Worm (Caenorhabditis elegans): ENCODE measurements around the gene T10B10.9.

T10B10.9 gene

DNA sequence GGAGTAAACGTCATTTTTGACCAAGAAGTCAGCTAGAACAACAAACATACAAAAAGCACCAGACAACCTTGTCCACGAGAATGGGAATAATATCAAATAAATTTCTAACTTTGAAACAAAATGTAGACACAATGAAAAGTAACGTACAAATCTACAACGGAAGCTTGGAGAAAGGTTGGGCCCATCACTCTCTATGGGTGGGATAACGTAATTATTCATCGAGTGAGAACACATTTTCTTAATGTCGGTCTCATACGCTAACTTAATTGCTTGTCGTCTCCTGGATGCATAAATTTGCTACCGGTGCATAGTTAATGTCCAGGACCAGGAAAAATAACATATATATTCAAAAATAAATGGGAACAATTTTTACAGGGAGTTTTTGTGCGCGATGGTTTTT, 31.0 kb upstream of the T10B10.9 start:
- TF ChIP-seq F23B12.7 (tag; optimal IDR thresholded peaks at IDR 0.05; ENCODE audit: insufficient read depth) (no peak), ztf-18 (tag; optimal IDR thresholded peaks at IDR 0.05) (no peak), Y56A3A.18 (GFP tag; IDR thresholded peaks at IDR 0.05) (no peak), lin-26 (GFP tag; IDR thresholded peaks at IDR 0.05) (no peak), madf-6 (GFP tag; IDR thresholded peaks at IDR 0.05) (no peak), fkh-3 (tag; optimal IDR thresholded peaks at IDR 0.05) (no peak), chd-7 (tag; optimal IDR thresholded peaks at IDR 0.05) (no peak), F39B2.1 (GFP tag; IDR thresholded peaks at IDR 0.05) (no peak), K11D2.4 (GFP tag; IDR thresholded peaks at IDR 0.05) (no peak), hlh-26 (GFP tag; conservative IDR thresholded peaks at IDR 0.05) (no peak), lin-35 (GFP tag; optimal IDR thresholded peaks at IDR 0.05) (no peak), efl-1 (GFP tag; optimal IDR thresholded peaks at IDR 0.05) (no peak), attf-5 (GFP tag; optimal IDR thresholded peaks at IDR 0.05) (no peak), cebp-1 (GFP tag; IDR thresholded peaks at IDR 0.05) (no peak), cebp-1 (tag; optimal IDR thresholded peaks at IDR 0.05) (no peak), ztf-22 (GFP tag; optimal IDR thresholded peaks at IDR 0.05) (no peak), dpl-1 (GFP tag; optimal IDR thresholded peaks at IDR 0.05) (no peak), akir-1 (GFP tag; optimal IDR thresholded peaks at IDR 0.05) (no peak), pha-4 (tag; optimal IDR thresholded peaks at IDR 0.05) (no peak)

DNA sequence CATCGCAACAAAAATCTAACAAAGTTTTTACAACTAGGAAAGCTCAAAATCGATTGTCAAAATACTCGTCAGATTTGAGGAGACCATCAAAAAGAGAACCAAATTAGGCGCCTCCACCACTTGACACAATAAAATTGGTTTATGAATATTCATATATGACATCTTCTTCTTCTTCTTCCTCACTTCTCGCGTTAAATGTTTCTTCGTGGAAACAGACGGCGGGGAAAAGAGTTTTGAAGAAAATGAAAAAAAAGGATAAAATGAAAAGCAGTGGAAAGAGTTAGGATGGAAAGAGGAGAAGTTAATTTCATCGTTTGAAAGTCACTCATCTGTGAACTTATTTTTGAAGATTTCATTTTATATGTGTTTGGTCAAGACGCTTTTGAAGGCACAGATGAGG, 29.3 kb upstream of the T10B10.9 start:
- no peak for TF ChIP-seq xnd-1 (tag; optimal IDR thresholded peaks at IDR 0.05)
- no peak for TF ChIP-seq F33H1.4 (GFP tag; IDR thresholded peaks at IDR 0.05)
- no peak for TF ChIP-seq F22D6.2 (tag; optimal IDR thresholded peaks at IDR 0.05)
- TF ChIP-seq die-1 (tag; optimal IDR thresholded peaks at IDR 0.05): no peak
- no peak for TF ChIP-seq dox-1 (GFP tag; IDR thresholded peaks at IDR 0.05)
- no peak for TF ChIP-seq ZK185.1 (tag; optimal IDR thresholded peaks at IDR 0.05; ENCODE audit: poor library complexity, severe bottlenecking)
- no peak for TF ChIP-seq rpc-1 (optimal IDR thresholded peaks at IDR 0.05)
- TF ChIP-seq rpc-1 (tag; optimal IDR thresholded peaks at IDR 0.05): no peak
- no peak for TF ChIP-seq lsl-1 (GFP tag; optimal IDR thresholded peaks at IDR 0.05)
- TF ChIP-seq lin-26 (GFP tag; IDR thresholded peaks at IDR 0.05): no peak

DNA sequence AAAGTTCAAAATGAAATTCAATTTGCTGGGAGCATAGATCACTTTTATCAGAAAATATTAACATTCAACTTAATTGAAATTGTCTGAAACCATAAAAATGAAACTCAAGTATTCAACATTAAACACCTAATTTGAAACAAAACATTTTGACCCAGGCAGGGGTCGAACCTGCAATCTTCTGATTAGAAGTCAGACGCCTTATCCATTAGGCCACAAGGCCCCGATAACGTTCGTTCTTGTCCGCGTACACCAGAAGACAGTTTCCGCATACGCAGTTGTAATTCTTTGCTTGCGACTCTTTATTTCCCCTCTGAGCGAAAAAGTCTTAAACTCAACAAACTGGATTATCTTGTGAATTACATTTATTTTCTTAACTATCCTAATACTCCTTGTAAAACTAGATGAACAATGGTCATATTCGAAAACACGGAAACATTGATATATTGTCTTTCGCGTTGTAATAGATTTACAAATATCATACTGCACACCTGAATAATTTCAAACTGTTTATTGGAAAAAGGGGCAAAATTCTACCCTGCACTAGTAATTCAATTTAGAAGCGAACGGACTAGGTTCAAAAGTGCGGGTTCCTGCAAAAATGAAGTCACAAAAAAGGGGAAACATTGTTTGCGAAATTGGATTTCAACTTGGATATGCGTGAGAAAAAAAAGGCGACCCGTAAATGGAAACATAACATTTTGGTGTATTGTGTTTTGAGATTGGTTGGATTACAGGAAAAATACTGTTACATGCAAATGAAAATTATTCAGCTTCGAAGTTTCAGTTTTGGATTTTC, 17.6 kb upstream of the T10B10.9 start:
- TF ChIP-seq rpc-1 (optimal IDR thresholded peaks at IDR 0.05): peak; percentile 91
- TF ChIP-seq rpc-1 (tag; optimal IDR thresholded peaks at IDR 0.05): peak; percentile 97
- TF ChIP-seq dpff-1 (tag; optimal IDR thresholded peaks at IDR 0.05): no peak
- TF ChIP-seq ZK185.1 (tag; optimal IDR thresholded peaks at IDR 0.05; ENCODE audit: poor library complexity, severe bottlenecking): peak; percentile 83
- peak; percentile 68 for TF ChIP-seq D2030.7 (GFP tag; IDR thresholded peaks at IDR 0.05)
- TF ChIP-seq mel-28 (tag; optimal IDR thresholded peaks at IDR 0.05; ENCODE audit: borderline replicate concordance): no peak
- TF ChIP-seq ekl-4 (GFP tag; IDR thresholded peaks at IDR 0.05): 0 out of 2 replicates have a peak, but pooled peaks have one; percentile 18
- TF ChIP-seq madf-6 (GFP tag; IDR thresholded peaks at IDR 0.05): peak; percentile 22; the same call in 1 of the 2 replicates
- TF ChIP-seq snpc-1.3 (tag; optimal IDR thresholded peaks at IDR 0.05; ENCODE audit: insufficient read depth): peak; percentile 70
- TF ChIP-seq snpc-3.4 (tag; optimal IDR thresholded peaks at IDR 0.05): peak; percentile 86
- TF ChIP-seq ztf-25 (GFP tag; IDR thresholded peaks at IDR 0.05): peak; percentile 73; the same call in 1 of the 2 replicates
- TF ChIP-seq T07F8.4 (tag; optimal IDR thresholded peaks at IDR 0.05): peak; percentile 63
- no peak for TF ChIP-seq C06A6.2 (GFP tag; conservative IDR thresholded peaks at IDR 0.05)
- TF ChIP-seq pha-4 (tag; optimal IDR thresholded peaks at IDR 0.05): no peak
- TF ChIP-seq B0336.3 (GFP tag; IDR thresholded peaks at IDR 0.05): no peak
- peak; percentile 40 for TF ChIP-seq zim-3 (tag; optimal IDR thresholded peaks at IDR 0.05)
- TF ChIP-seq snpc-4 (GFP tag; optimal IDR thresholded peaks at IDR 0.05): peak; percentile 71
- TF ChIP-seq snpc-4 (tag; optimal IDR thresholded peaks at IDR 0.05): peak in 2 of 4 experiments; percentile 27 to 81
- TF ChIP-seq lin-35 (GFP tag; optimal IDR thresholded peaks at IDR 0.05): peak in 1 of 3 experiments; percentile 23
- TF ChIP-seq attf-6 (GFP tag; IDR thresholded peaks at IDR 0.05): 0 out of 2 replicates have a peak, but pooled peaks have one; percentile 53
- no peak for TF ChIP-seq let-607 (tag; optimal IDR thresholded peaks at IDR 0.05)
- TF ChIP-seq egl-44 (GFP tag; IDR thresholded peaks at IDR 0.05): peak; percentile 65; the same call in 1 of the 2 replicates
